Fruit fly (Drosophila melanogaster) whole organism, wandering third instar larva: Measurements from ENCODE around the gene Ir67b.

Experiments
- CG9705 ChIP-seq: fragments of 200-800 bp; sonication (Bioruptor generic); optimal IDR thresholded peaks from 2 replicates; lab custom pipeline; 2018; ENCODE audit warnings: missing biosample characterization, mild to moderate bottlenecking, missing genetic modification characterization
- Dfd ChIP-seq: fragments of >200 bp; optimal IDR thresholded peaks from 2 replicates; lab custom pipeline; 2017; ENCODE audit warnings: missing biosample characterization, missing genetic modification characterization
- GATAd ChIP-seq: sonication (Bioruptor generic); optimal IDR thresholded peaks from 2 replicates; lab custom pipeline; 2016; ENCODE audit warnings: missing biosample characterization, missing genetic modification characterization
- Hnf4 ChIP-seq: fragments of 200-800 bp; sonication (Bioruptor generic); optimal IDR thresholded peaks from 2 replicates; lab custom pipeline; 2016; ENCODE audit warnings: missing biosample characterization, mild to moderate bottlenecking, missing genetic modification characterization
- Sp1 ChIP-seq: fragments of 200-800 bp; sonication (Bioruptor generic); optimal IDR thresholded peaks from 3 replicates; lab custom pipeline; 2019; ENCODE audit warnings: missing biosample characterization, mild to moderate bottlenecking, missing genetic modification characterization, moderate library complexity
- br ChIP-seq: fragments of 200-800 bp; sonication (Bioruptor generic); optimal IDR thresholded peaks from 2 replicates; lab custom pipeline; 2016; ENCODE audit warnings: missing biosample characterization, missing genetic modification characterization
- brk ChIP-seq: fragments of 200-800 bp; sonication (Bioruptor generic); optimal IDR thresholded peaks from 2 replicates; lab custom pipeline; 2016; ENCODE audit warnings: missing biosample characterization, mild to moderate bottlenecking, missing genetic modification characterization
- dl ChIP-seq, 2 experiments: fragments of 175-275, 200-275 bp in 1 of 2; fragments of 200-275 bp in 1 of 2; sonication (Bioruptor generic); optimal IDR thresholded peaks; lab custom pipeline; 2018; ENCODE audit warnings: mild to moderate bottlenecking in 2 of 2, missing biosample characterization in 2 of 2, missing genetic modification characterization in 2 of 2, moderate library complexity in 2 of 2; ENCODE audit not compliant: partially characterized antibody in 2 of 2, insufficient read depth in 1 of 2
- foxo ChIP-seq, 2 experiments: fragments of 200-800 bp; sonication (Bioruptor generic); optimal IDR thresholded peaks; 2 replicates in 1 of 2; 3 replicates in 1 of 2; lab custom pipeline; 2016 to 2017; ENCODE audit warnings: missing biosample characterization in 2 of 2, missing genetic modification characterization in 2 of 2
- fru ChIP-seq: fragments of 200-800 bp; sonication (Bioruptor generic); optimal IDR thresholded peaks from 3 replicates; lab custom pipeline; 2016; ENCODE audit warnings: missing biosample characterization, mild to moderate bottlenecking, missing genetic modification characterization
- h ChIP-seq: fragments of 200-800 bp; sonication (Bioruptor generic); optimal IDR thresholded peaks from 3 replicates; lab custom pipeline; 2016; ENCODE audit warnings: missing biosample characterization, mild to moderate bottlenecking, missing genetic modification characterization
- pan ChIP-seq: fragments of >200 bp; optimal IDR thresholded peaks from 2 replicates; lab custom pipeline; 2017

dm6 chr3L:10382882-10383281 is 48.9 kb downstream of the Ir67b start:
- TF ChIP-seq foxo (GFP tag; optimal IDR thresholded peaks at IDR 0.05; lab: Kevin White, UChicago) (no peak), br (no peak), pan (lab: Kevin White, UChicago) (no peak), brk (no peak), Dfd (GFP tag; lab: Kevin White, UChicago) (no peak), dl (GFP tag; optimal IDR thresholded peaks at IDR 0.05; lab: Kevin White, UChicago; ENCODE audit: insufficient read depth in 1 of 2, partially characterized antibody in 2 of 2) (no peak), GATAd (GFP tag; lab: Kevin White, UChicago) (no peak), fru (GFP tag; lab: Kevin White, UChicago) (no peak), Hnf4 (no peak), h (no peak), Sp1 (no peak), CG9705 (GFP tag; lab: Kevin White, UChicago) (no peak)
